Worm (Caenorhabditis elegans) whole organism, L4 larva: Measurements from ENCODE around the gene C35B1.5.

ENCODE experiments used
- F10B5.3 ChIP-seq: sonication (generic microtip); optimal IDR thresholded peaks from 2 replicates; lab custom pipeline; 2016; ENCODE audit warnings: mild to moderate bottlenecking, missing genetic modification characterization, missing compliant biosample characterization
- F49E8.2 ChIP-seq: sonication (generic microtip); optimal IDR thresholded peaks from 2 replicates; lab custom pipeline; 2016; ENCODE audit warnings: missing compliant biosample characterization, mild to moderate bottlenecking, missing genetic modification characterization, borderline replicate concordance
- Y5F2A.4 ChIP-seq: fragments of 200-800 bp; sonication (Bioruptor generic); optimal IDR thresholded peaks from 2 replicates; lab custom pipeline; 2018; ENCODE audit warnings: mild to moderate bottlenecking, missing genetic modification characterization, missing compliant biosample characterization
- Y75B8A.6 ChIP-seq: fragments of 200-800 bp; sonication (Bioruptor generic); IDR thresholded peaks from 2 replicates; pipeline ENCODE4 v1.3.6; 2022; ENCODE audit warnings: missing genetic modification reagents, missing genetic modification characterization, missing compliant biosample characterization
- aha-1 ChIP-seq: fragments of 150-350 bp; peaks from one replicate; lab custom pipeline; 2014; ENCODE audit warnings: missing biosample characterization, missing genetic modification characterization
- aly-2 ChIP-seq: sonication (generic microtip); optimal IDR thresholded peaks from 2 replicates; lab custom pipeline; 2018; ENCODE audit warnings: missing biosample characterization, missing genetic modification characterization
- arid-1 ChIP-seq: fragments of 200-800 bp; sonication (Bioruptor generic); conservative IDR thresholded peaks from 2 replicates; pipeline ENCODE4 v1.3.6; 2022; ENCODE audit warnings: missing genetic modification reagents, missing genetic modification characterization, missing compliant biosample characterization
- ceh-20 ChIP-seq: fragments of 200-800 bp; sonication (Bioruptor generic); IDR thresholded peaks from 2 replicates; pipeline ENCODE4 v1.3.6; 2022; ENCODE audit warnings: missing genetic modification reagents, missing genetic modification characterization, missing compliant biosample characterization
- ceh-32 ChIP-seq: sonication (generic microtip); optimal IDR thresholded peaks from 2 replicates; lab custom pipeline; 2016; ENCODE audit warnings: mild to moderate bottlenecking, missing genetic modification characterization, missing compliant biosample characterization; ENCODE audit not compliant: poor library complexity
- ceh-44 ChIP-seq: fragments of 200-800 bp; sonication (Bioruptor generic); IDR thresholded peaks from 2 replicates; pipeline ENCODE4 v1.3.6; 2022; ENCODE audit warnings: missing genetic modification reagents, missing genetic modification characterization, missing compliant biosample characterization
- ces-1 ChIP-seq: fragments of 150-350 bp; sonication (generic microtip); optimal IDR thresholded peaks from 4 replicates; lab custom pipeline; 2014; ENCODE audit warnings: missing biosample characterization, missing genetic modification reagents, missing genetic modification characterization
- cey-2 ChIP-seq: sonication (generic microtip); optimal IDR thresholded peaks from 3 replicates; lab custom pipeline; 2017; ENCODE audit warnings: missing genetic modification characterization, mild to moderate bottlenecking, missing compliant biosample characterization, antibody characterized with exemption, borderline replicate concordance; ENCODE audit not compliant: insufficient read depth
- ctbp-1 ChIP-seq: fragments of 200-800 bp; sonication (Bioruptor generic); IDR thresholded peaks from 2 replicates; pipeline ENCODE4 v1.3.6; 2022; ENCODE audit warnings: missing genetic modification reagents, missing genetic modification characterization, missing compliant biosample characterization
- daf-16 ChIP-seq, 3 experiments: sonication (generic microtip); optimal IDR thresholded peaks; 2 replicates each; lab custom pipeline; 2016 to 2017; ENCODE audit warnings: missing genetic modification characterization in 3 of 3, missing genetic modification reagents in 3 of 3, mild to moderate bottlenecking in 2 of 3, missing compliant biosample characterization in 2 of 3, missing biosample characterization in 1 of 3, moderate library complexity in 1 of 3
- egl-27 ChIP-seq: sonication (generic microtip); optimal IDR thresholded peaks from 3 replicates; lab custom pipeline; 2017; ENCODE audit warnings: missing biosample characterization, missing genetic modification reagents, missing genetic modification characterization
- fkh-10 ChIP-seq: fragments of 150-350 bp; optimal IDR thresholded peaks from 2 replicates; lab custom pipeline; 2014; ENCODE audit warnings: missing biosample characterization, missing genetic modification reagents, missing genetic modification characterization
- fos-1 ChIP-seq: fragments of 150-350 bp; optimal IDR thresholded peaks from 2 replicates; lab custom pipeline; 2014; ENCODE audit warnings: missing biosample characterization, missing genetic modification characterization
- hlh-11 ChIP-seq: fragments of 200-800 bp; sonication (Bioruptor generic); optimal IDR thresholded peaks from 2 replicates; lab custom pipeline; 2018; ENCODE audit warnings: mild to moderate bottlenecking, missing genetic modification characterization, missing compliant biosample characterization
- hlh-30 ChIP-seq: sonication (generic microtip); optimal IDR thresholded peaks from 2 replicates; lab custom pipeline; 2017; ENCODE audit warnings: antibody characterized with exemption, mild to moderate bottlenecking, missing genetic modification characterization, missing compliant biosample characterization; ENCODE audit not compliant: insufficient read depth
- lin-1 ChIP-seq: fragments of 200-800 bp; sonication (Bioruptor generic); IDR thresholded peaks from 2 replicates; pipeline ENCODE4 v1.3.6; 2022; ENCODE audit warnings: missing genetic modification reagents, missing genetic modification characterization, missing compliant biosample characterization
- lin-15B ChIP-seq: fragments of 150-350 bp; sonication (generic microtip); optimal IDR thresholded peaks from 3 replicates; lab custom pipeline; 2014; ENCODE audit warnings: missing biosample characterization, missing genetic modification characterization
- lin-29 ChIP-seq: fragments of 200-800 bp; sonication (Bioruptor generic); IDR thresholded peaks from 2 replicates; pipeline ENCODE4 v1.3.6; 2022; ENCODE audit warnings: missing genetic modification reagents, missing genetic modification characterization, missing compliant biosample characterization
- lir-3 ChIP-seq: sonication (generic microtip); optimal IDR thresholded peaks from 2 replicates; lab custom pipeline; 2016; ENCODE audit warnings: mild to moderate bottlenecking, missing genetic modification characterization, missing compliant biosample characterization
- lsy-2 ChIP-seq, 2 experiments: fragments of 150-350 bp in 1 of 2; sonication (generic microtip) in 1 of 2; optimal IDR thresholded peaks; 2 replicates each; lab custom pipeline; 2014 to 2017; ENCODE audit warnings: missing biosample characterization in 2 of 2, missing genetic modification characterization in 2 of 2
- madf-9 ChIP-seq: fragments of 200-800 bp; sonication (Bioruptor generic); conservative IDR thresholded peaks from 2 replicates; pipeline ENCODE4 v1.3.6; 2022; ENCODE audit warnings: missing genetic modification reagents, missing genetic modification characterization, missing compliant biosample characterization
- mdl-1 ChIP-seq, 2 experiments: fragments of 150-350 bp in 1 of 2; sonication (generic microtip) in 1 of 2; optimal IDR thresholded peaks; 2 replicates each; lab custom pipeline; 2014 to 2017; ENCODE audit warnings: missing biosample characterization in 2 of 2, missing genetic modification characterization in 2 of 2
- mdt-29 ChIP-seq: fragments of 200-800 bp; sonication (Bioruptor generic); IDR thresholded peaks from 2 replicates; pipeline ENCODE4 v1.3.6; 2022; ENCODE audit warnings: missing genetic modification reagents, missing genetic modification characterization, missing compliant biosample characterization
- mes-2 ChIP-seq: sonication (generic microtip); optimal IDR thresholded peaks from 2 replicates; lab custom pipeline; 2016; ENCODE audit warnings: missing genotype, mild to moderate bottlenecking, missing genetic modification characterization, missing compliant biosample characterization; ENCODE audit not compliant: poor library complexity, severe bottlenecking
- mxl-2 ChIP-seq: fragments of 200-800 bp; sonication (Bioruptor generic); conservative IDR thresholded peaks from 2 replicates; pipeline ENCODE4 v1.3.6; 2022; ENCODE audit warnings: missing genetic modification reagents, missing genetic modification characterization, missing compliant biosample characterization
- nhr-11 ChIP-seq: fragments of 150-350 bp; optimal IDR thresholded peaks from 2 replicates; lab custom pipeline; 2014; ENCODE audit warnings: missing biosample characterization, missing genetic modification characterization
- nhr-111 ChIP-seq: fragments of 200-800 bp; sonication (Bioruptor generic); optimal IDR thresholded peaks from 2 replicates; lab custom pipeline; 2018; ENCODE audit warnings: mild to moderate bottlenecking, missing genetic modification characterization, missing compliant biosample characterization
- nhr-237 ChIP-seq: sonication (generic microtip); optimal IDR thresholded peaks from 2 replicates; lab custom pipeline; 2017; ENCODE audit warnings: missing biosample characterization, missing genetic modification characterization
- nhr-28 ChIP-seq: fragments of 150-350 bp; optimal IDR thresholded peaks from 2 replicates; lab custom pipeline; 2014; ENCODE audit warnings: missing biosample characterization, missing genetic modification characterization
- nhr-77 ChIP-seq: fragments of 150-350 bp; optimal IDR thresholded peaks from 2 replicates; lab custom pipeline; 2014; ENCODE audit warnings: missing biosample characterization, missing genetic modification characterization
- set-16 ChIP-seq: fragments of 200-800 bp; sonication (Bioruptor generic); IDR thresholded peaks from 2 replicates; pipeline ENCODE4 v1.3.6; 2022; ENCODE audit warnings: missing genetic modification reagents, missing genetic modification characterization, missing compliant biosample characterization
- skn-1 ChIP-seq: fragments of 150-350 bp; optimal IDR thresholded peaks from 2 replicates; lab custom pipeline; 2014; ENCODE audit warnings: missing biosample characterization, missing genetic modification characterization
- tag-97 ChIP-seq: fragments of 200-800 bp; sonication (Bioruptor generic); IDR thresholded peaks from 2 replicates; pipeline ENCODE4 v1.3.6; 2022; ENCODE audit warnings: missing genetic modification characterization, missing compliant biosample characterization
- tra-1 ChIP-seq: fragments of 200-800 bp; sonication (Bioruptor generic); IDR thresholded peaks from 2 replicates; pipeline ENCODE4 v1.3.6; 2022; ENCODE audit warnings: missing genetic modification reagents, missing genetic modification characterization, missing compliant biosample characterization
- unc-62 ChIP-seq, 3 experiments: fragments of 150-350 bp in 1 of 3; sonication (generic microtip); optimal IDR thresholded peaks in 2 of 3; peaks in 1 of 3; 1 replicate in 1 of 3; 2 replicates in 2 of 3; lab custom pipeline; 2014 to 2017; ENCODE audit warnings: missing biosample characterization in 3 of 3, missing genetic modification characterization in 3 of 3, missing genetic modification reagents in 3 of 3, missing genotype in 1 of 3
- zip-2 ChIP-seq: fragments of 150-350 bp; optimal IDR thresholded peaks from 2 replicates; lab custom pipeline; 2014; ENCODE audit warnings: missing biosample characterization, missing genetic modification characterization

The C35B1.5 gene

DNA sequence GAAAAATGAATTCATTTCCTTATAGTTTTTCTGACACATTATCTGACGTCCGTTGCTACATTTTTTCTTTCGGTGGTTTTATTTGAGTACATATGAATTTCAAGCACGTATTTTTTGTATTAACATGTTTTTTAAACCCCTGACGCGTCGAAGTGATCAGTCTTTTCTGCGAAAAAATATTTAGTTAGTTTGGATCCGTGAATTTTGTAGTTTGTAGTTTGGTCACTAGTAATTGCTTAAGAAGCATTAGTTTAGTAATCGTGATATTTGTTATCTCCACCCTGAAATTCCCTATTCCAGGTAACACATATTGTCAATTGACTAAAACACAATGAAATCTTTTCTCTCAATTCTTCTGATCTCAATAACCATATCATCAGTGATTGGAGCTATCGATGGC, 24.8 kb upstream of the C35B1.5 start, which contains the start of gene C35B1.7:
Gene C35B1.7, plus strand, starts transcription at position 301 of the 400 bp plus-strand sequence.
- TF ChIP-seq ces-1 (GFP tag; lab: Kevin White, UChicago) (no peak), arid-1 (GFP tag; lab: Robert Waterston, UW) (no peak), mes-2 (tag; lab: Kevin White, UChicago) (no peak), mdl-1 (tag; optimal IDR thresholded peaks at IDR 0.05; lab: Kevin White, UChicago) (no peak), cey-2 (tag; lab: Kevin White, UChicago) (no peak), lin-29 (GFP tag; lab: Robert Waterston, UW) (no peak), ceh-20 (GFP tag; lab: Robert Waterston, UW) (no peak), nhr-111 (GFP tag; lab: Kevin White, UChicago) (no peak), lin-1 (GFP tag; lab: Robert Waterston, UW) (no peak), fkh-10 (GFP tag; lab: Kevin White, UChicago) (no peak), hlh-30 (tag; lab: Kevin White, UChicago) (no peak), zip-2 (tag; lab: Kevin White, UChicago) (no peak), tag-97 (GFP tag; lab: Robert Waterston, UW) (no peak), mxl-2 (no peak), lir-3 (tag; lab: Kevin White, UChicago) (no peak), F49E8.2 (tag; lab: Kevin White, UChicago) (no peak), aly-2 (tag; lab: Kevin White, UChicago) (no peak), lin-15B (no peak), mdt-29 (GFP tag; lab: Robert Waterston, UW) (no peak), skn-1 (no peak)

DNA sequence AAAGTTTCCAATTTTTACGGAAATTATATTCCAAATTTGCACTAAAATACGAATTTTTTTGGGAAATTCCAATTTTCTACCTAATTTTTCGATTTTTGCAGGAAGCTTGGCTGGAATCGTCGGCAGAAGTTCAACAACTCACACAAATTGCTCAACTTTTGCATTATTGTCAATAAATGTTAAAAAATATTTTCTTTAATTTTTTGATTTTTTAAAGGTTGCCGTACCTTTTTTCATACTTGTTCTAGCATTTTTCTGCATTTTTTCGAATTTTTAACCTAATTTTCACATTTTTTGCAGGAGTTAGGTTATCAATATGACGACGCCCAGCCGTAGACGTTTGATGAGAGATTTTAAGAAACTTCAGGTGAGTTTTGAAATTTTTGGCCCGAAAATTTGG, 18.7 kb upstream of the C35B1.5 start, which contains the start of gene ubc-1:
Gene ubc-1, plus strand, starts transcription at position 301 of the 400 bp plus-strand sequence.
- TF ChIP-seq hlh-11 (tag; lab: Kevin White, UChicago) (no peak), cey-2 (tag; lab: Kevin White, UChicago) (no peak), unc-62 (GFP tag; optimal IDR thresholded peaks at IDR 0.05 in 1 of 2; lab: Kevin White, UChicago) (peak in 1 of 2 experiments; percentile 58), unc-62 (tag; optimal IDR thresholded peaks at IDR 0.05; lab: Kevin White, UChicago) (no peak), tra-1 (GFP tag; lab: Robert Waterston, UW) (no peak), ctbp-1 (GFP tag; lab: Robert Waterston, UW) (no peak)

DNA sequence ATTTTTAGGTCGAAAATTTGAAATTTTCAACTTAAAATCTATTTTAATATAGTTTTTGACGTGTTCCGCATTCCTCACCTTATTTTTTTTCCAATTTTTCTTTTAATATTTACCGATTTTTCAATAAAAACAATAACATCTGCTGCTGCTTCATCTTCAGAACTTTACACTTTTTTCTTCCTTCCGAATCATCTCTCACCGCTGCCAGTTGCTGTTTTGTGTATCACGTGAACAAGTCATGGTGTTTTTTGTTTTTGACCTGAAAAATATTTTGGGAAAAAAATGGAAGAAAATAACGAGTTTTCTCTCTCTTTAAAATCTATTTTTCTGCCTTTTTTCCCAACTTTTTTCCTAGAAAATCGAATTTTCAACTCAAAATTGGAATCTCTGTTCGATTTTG, 15.8 kb upstream of the C35B1.5 start:
- no peak for TF ChIP-seq ceh-32 (tag; lab: Kevin White, UChicago)
- TF ChIP-seq hlh-30 (tag; lab: Kevin White, UChicago), result peak; percentile 45
- TF ChIP-seq daf-16 (GFP tag; optimal IDR thresholded peaks at IDR 0.05; lab: Kevin White, UChicago), result peak in 1 of 2 experiments; percentile 95
- TF ChIP-seq daf-16 (tag; optimal IDR thresholded peaks at IDR 0.05; lab: Kevin White, UChicago), result no peak

DNA sequence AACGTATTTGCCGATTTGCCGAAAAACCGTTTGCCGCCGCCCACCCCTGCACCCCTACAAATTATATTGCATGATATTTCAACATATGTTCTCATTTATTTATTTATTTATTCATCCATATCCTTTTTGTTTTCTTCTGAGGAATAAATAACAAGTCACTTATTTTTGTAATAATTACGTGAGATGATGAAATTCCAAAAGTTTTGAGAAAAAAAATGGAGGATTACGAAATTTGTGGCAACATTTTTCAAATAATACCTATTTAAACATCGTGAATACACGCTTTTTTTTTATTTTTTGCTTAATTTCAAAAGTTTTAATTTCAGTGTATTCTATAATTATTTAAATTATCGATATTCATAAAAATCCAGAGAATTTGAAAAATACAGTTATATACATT, 12.9 kb upstream of the C35B1.5 start:
- TF ChIP-seq aha-1 (tag; lab: Kevin White, UChicago) (peak; percentile 61), madf-9 (peak; percentile 26; the same call in 1 of the 2 replicates), nhr-28 (no peak), hlh-11 (tag; lab: Kevin White, UChicago) (no peak)

DNA sequence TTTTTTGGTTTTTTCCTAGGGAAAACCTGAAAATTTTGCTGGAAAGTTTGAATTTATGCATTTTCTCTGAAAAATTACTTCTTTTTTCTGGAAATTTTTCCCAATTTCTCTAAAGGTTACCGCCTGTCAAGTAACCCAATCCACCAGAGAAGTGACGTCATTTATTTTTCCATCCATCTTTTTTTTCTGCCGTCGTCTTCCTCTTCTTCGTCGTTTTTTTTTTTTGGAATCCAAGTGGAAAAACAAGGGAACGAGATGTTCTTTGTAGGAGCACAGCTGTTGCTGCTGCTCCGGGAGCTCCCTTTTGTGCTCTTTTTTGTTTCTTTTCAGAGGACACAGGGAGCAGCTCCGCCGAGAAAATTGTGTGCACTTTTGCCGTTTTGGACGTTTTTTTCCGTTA, 10.4 kb upstream of the C35B1.5 start:
- no peak for TF ChIP-seq Y75B8A.6
- TF ChIP-seq mdl-1 (tag; optimal IDR thresholded peaks at IDR 0.05; lab: Kevin White, UChicago), result no peak
- no peak for TF ChIP-seq ceh-32 (tag; lab: Kevin White, UChicago)
- TF ChIP-seq egl-27 (tag; lab: Kevin White, UChicago), result no peak
- TF ChIP-seq ceh-20 (GFP tag; lab: Robert Waterston, UW), result 0 out of 2 replicates have a peak, but pooled peaks have one; percentile 20
- peak in 1 of 2 experiments; percentile 12 for TF ChIP-seq lsy-2 (tag; optimal IDR thresholded peaks at IDR 0.05; lab: Kevin White, UChicago)
- no peak for TF ChIP-seq set-16
- TF ChIP-seq mes-2 (tag; lab: Kevin White, UChicago), result peak; percentile 1
- TF ChIP-seq ces-1 (GFP tag; lab: Kevin White, UChicago), result no peak
- TF ChIP-seq nhr-237 (tag; lab: Kevin White, UChicago), result no peak
- peak; percentile 86 for TF ChIP-seq aha-1 (tag; lab: Kevin White, UChicago)
- TF ChIP-seq daf-16 (GFP tag; optimal IDR thresholded peaks at IDR 0.05; lab: Kevin White, UChicago), result peak in 1 of 2 experiments; percentile 69
- no peak for TF ChIP-seq daf-16 (tag; optimal IDR thresholded peaks at IDR 0.05; lab: Kevin White, UChicago)
- no peak for TF ChIP-seq nhr-11
- no peak for TF ChIP-seq ceh-44 (GFP tag; lab: Robert Waterston, UW)
- TF ChIP-seq hlh-11 (tag; lab: Kevin White, UChicago), result peak; percentile 16
- no peak for TF ChIP-seq F10B5.3 (tag; lab: Kevin White, UChicago)
- no peak for TF ChIP-seq fos-1
- TF ChIP-seq nhr-77 (tag; lab: Kevin White, UChicago), result no peak
- TF ChIP-seq Y5F2A.4, result no peak
